Worm (Caenorhabditis elegans): ENCODE results near the gene edg-1.

ce11 chrIV:11286112-11286511, 34.5 kb upstream of the edg-1 start:
- TF ChIP-seq aly-2 (tag; optimal IDR thresholded peaks at IDR 0.05), result no peak
- no peak for TF ChIP-seq nhr-25 (tag; optimal IDR thresholded peaks at IDR 0.05)
- TF ChIP-seq ceh-28 (tag; optimal IDR thresholded peaks at IDR 0.05), result no peak
- no peak for TF ChIP-seq nhr-67 (tag; optimal IDR thresholded peaks at IDR 0.05)
- no peak for TF ChIP-seq unc-62 (GFP tag; optimal IDR thresholded peaks at IDR 0.05)
- no peak for TF ChIP-seq snpc-4 (tag; optimal IDR thresholded peaks at IDR 0.05)

Measured in whole organism, L3 larva.